Fruit fly (Drosophila melanogaster) whole organism, prepupa: ENCODE measurements around the gene Ntf-2.

Experiments
- Blimp-1 ChIP-seq: fragments of 200-800 bp; sonication (Bioruptor generic); optimal IDR thresholded peaks from 3 replicates; lab custom pipeline; 2017; ENCODE audit warnings: missing biosample characterization, missing genetic modification characterization, mild to moderate bottlenecking, moderate library complexity, missing genetic modification reagents
- CG11762 ChIP-seq: fragments of 200-800 bp; sonication (Bioruptor generic); optimal IDR thresholded peaks from 3 replicates; lab custom pipeline; 2016; ENCODE audit warnings: missing biosample characterization, missing genetic modification characterization; ENCODE audit not compliant: insufficient read depth
- CG11902 ChIP-seq: fragments of 200-800 bp; sonication (Bioruptor generic); optimal IDR thresholded peaks from 3 replicates; lab custom pipeline; 2016; ENCODE audit warnings: missing biosample characterization, missing genetic modification characterization
- CG15336 ChIP-seq: fragments of 200-800 bp; sonication (Bioruptor generic); IDR thresholded peaks from 2 replicates; pipeline ENCODE4 v1.3.6; 2022; ENCODE audit warnings: missing biosample characterization, missing genetic modification characterization
- CG1621 ChIP-seq: fragments of 200-800 bp; sonication (Bioruptor generic); optimal IDR thresholded peaks from 3 replicates; lab custom pipeline; 2018; ENCODE audit warnings: missing biosample characterization, mild to moderate bottlenecking, missing genetic modification characterization
- CG3032 ChIP-seq: fragments of 200-800 bp; optimal IDR thresholded peaks from 2 replicates; lab custom pipeline; 2019; ENCODE audit warnings: missing biosample characterization, mild to moderate bottlenecking, missing genetic modification characterization, moderate library complexity
- CG31627 ChIP-seq: fragments of 200-800 bp; sonication (Bioruptor generic); optimal IDR thresholded peaks from 3 replicates; lab custom pipeline; 2016; ENCODE audit warnings: missing biosample characterization, missing genetic modification characterization
- CG32006 ChIP-seq: fragments of 200-800 bp; sonication (Bioruptor generic); optimal IDR thresholded peaks from 3 replicates; lab custom pipeline; 2017; ENCODE audit warnings: missing biosample characterization, mild to moderate bottlenecking, missing genetic modification characterization
- CG34406 ChIP-seq: fragments of 200-800 bp; sonication (Bioruptor generic); optimal IDR thresholded peaks from 3 replicates; lab custom pipeline; 2016; ENCODE audit warnings: missing biosample characterization, missing genetic modification characterization
- CG6163 ChIP-seq: fragments of 200-800 bp; sonication (Bioruptor generic); IDR thresholded peaks from 3 replicates; pipeline ENCODE4 v1.3.6; 2022; ENCODE audit warnings: missing biosample characterization, missing genetic modification characterization
- CG6276 ChIP-seq: fragments of 200-800 bp; sonication (Bioruptor generic); optimal IDR thresholded peaks from 2 replicates; lab custom pipeline; 2017; ENCODE audit warnings: missing biosample characterization, mild to moderate bottlenecking, missing genetic modification characterization
- CG6808 ChIP-seq: fragments of 200-800 bp; sonication (Bioruptor generic); optimal IDR thresholded peaks from 3 replicates; lab custom pipeline; 2017; ENCODE audit warnings: missing biosample characterization, missing genetic modification characterization, mild to moderate bottlenecking, moderate library complexity, missing genetic modification reagents
- CG6854 ChIP-seq: fragments of 200-800 bp; sonication (Bioruptor generic); optimal IDR thresholded peaks from 2 replicates; lab custom pipeline; 2017; ENCODE audit warnings: missing biosample characterization, mild to moderate bottlenecking, missing genetic modification characterization
- CG8119 ChIP-seq: fragments of 200-800 bp; sonication (Bioruptor generic); IDR thresholded peaks from 3 replicates; pipeline ENCODE4 v1.3.6; 2022; ENCODE audit warnings: missing biosample characterization, missing genetic modification characterization
- CG8632 ChIP-seq: fragments of 200-800 bp; sonication (Bioruptor generic); optimal IDR thresholded peaks from 3 replicates; lab custom pipeline; 2016; ENCODE audit warnings: missing biosample characterization, missing genetic modification characterization
- Eip75B ChIP-seq: fragments of 200-800 bp; sonication (Bioruptor generic); optimal IDR thresholded peaks from 3 replicates; lab custom pipeline; 2016; ENCODE audit warnings: missing biosample characterization, missing genetic modification characterization
- Eip78C ChIP-seq: fragments of 200-800 bp; sonication (Bioruptor generic); peaks from one replicate; lab custom pipeline; 2016; ENCODE audit warnings: missing biosample characterization, missing genetic modification characterization
- Eip93F ChIP-seq: fragments of 200-800 bp; sonication (Bioruptor generic); optimal IDR thresholded peaks from 2 replicates; lab custom pipeline; 2016; ENCODE audit warnings: missing biosample characterization, mild to moderate bottlenecking, missing genetic modification characterization
- Ets21C ChIP-seq: fragments of 200-800 bp; sonication (Bioruptor generic); optimal IDR thresholded peaks from 3 replicates; lab custom pipeline; 2016; ENCODE audit warnings: missing biosample characterization, missing genetic modification characterization
- Ets96B ChIP-seq: fragments of 200-800 bp; optimal IDR thresholded peaks from 2 replicates; lab custom pipeline; 2019; ENCODE audit warnings: missing biosample characterization, mild to moderate bottlenecking, missing genetic modification characterization, moderate library complexity
- Gug ChIP-seq: fragments of 200-800 bp; sonication (Bioruptor generic); IDR thresholded peaks from 2 replicates; pipeline ENCODE4 v1.3.6; 2022; ENCODE audit warnings: missing biosample characterization, missing genetic modification characterization
- Hr39 ChIP-seq: fragments of 200-800 bp; sonication (Bioruptor generic); optimal IDR thresholded peaks from 2 replicates; lab custom pipeline; 2016; ENCODE audit warnings: missing biosample characterization, missing genetic modification characterization
- Met ChIP-seq: fragments of 200-800 bp; sonication (Bioruptor generic); optimal IDR thresholded peaks from 3 replicates; lab custom pipeline; 2016; ENCODE audit warnings: missing biosample characterization, missing genetic modification characterization
- Sox102F ChIP-seq: fragments of 200-800 bp; sonication (Bioruptor generic); optimal IDR thresholded peaks from 2 replicates; lab custom pipeline; 2016; ENCODE audit warnings: missing biosample characterization, mild to moderate bottlenecking, missing genetic modification characterization
- Sox14 ChIP-seq: fragments of 200-800 bp; sonication (Bioruptor generic); optimal IDR thresholded peaks from 3 replicates; lab custom pipeline; 2016; ENCODE audit warnings: missing biosample characterization, missing genetic modification characterization
- Sox15 ChIP-seq: fragments of 200-800 bp; sonication (Bioruptor generic); optimal IDR thresholded peaks from 3 replicates; lab custom pipeline; 2016; ENCODE audit warnings: missing biosample characterization, missing genetic modification characterization
- dac ChIP-seq: fragments of 200-800 bp; sonication (Bioruptor generic); optimal IDR thresholded peaks from 2 replicates; lab custom pipeline; 2017; ENCODE audit warnings: missing biosample characterization, mild to moderate bottlenecking, missing genetic modification characterization
- dsx ChIP-seq: fragments of 200-800 bp; optimal IDR thresholded peaks from 3 replicates; lab custom pipeline; 2019; ENCODE audit warnings: missing biosample characterization, mild to moderate bottlenecking, missing genetic modification characterization, moderate library complexity; ENCODE audit not compliant: poor library complexity, severe bottlenecking
- eg ChIP-seq: fragments of 200-800 bp; sonication (Bioruptor generic); IDR thresholded peaks from 3 replicates; pipeline ENCODE4 v1.3.6; 2022; ENCODE audit warnings: missing biosample characterization, missing genetic modification characterization
- esn ChIP-seq: fragments of 200-800 bp; sonication (Bioruptor generic); optimal IDR thresholded peaks from 2 replicates; lab custom pipeline; 2016; ENCODE audit warnings: missing biosample characterization, mild to moderate bottlenecking, missing genetic modification characterization, moderate library complexity
- fd85E ChIP-seq: fragments of 200-800 bp; sonication (Bioruptor generic); optimal IDR thresholded peaks from 3 replicates; lab custom pipeline; 2016; ENCODE audit warnings: missing biosample characterization, missing genetic modification characterization
- fkh ChIP-seq: fragments of 200-800 bp; sonication (Bioruptor generic); optimal IDR thresholded peaks from 3 replicates; lab custom pipeline; 2017; ENCODE audit warnings: missing biosample characterization, mild to moderate bottlenecking, missing genetic modification characterization, moderate library complexity
- net ChIP-seq: fragments of 200-800 bp; sonication (Bioruptor generic); optimal IDR thresholded peaks from 3 replicates; lab custom pipeline; 2016; ENCODE audit warnings: missing biosample characterization, missing genetic modification characterization
- pdm3 ChIP-seq: fragments of 200-800 bp; sonication (Bioruptor generic); optimal IDR thresholded peaks from 3 replicates; lab custom pipeline; 2016; ENCODE audit warnings: missing biosample characterization, missing genetic modification characterization
- salr ChIP-seq, 2 experiments: fragments of 200-800 bp; sonication (Bioruptor generic); optimal IDR thresholded peaks; 3 replicates each; lab custom pipeline; 2016 to 2018; ENCODE audit warnings: missing biosample characterization in 2 of 2, missing genetic modification characterization in 2 of 2, mild to moderate bottlenecking in 1 of 2
- spab ChIP-seq: fragments of 200-800 bp; sonication (Bioruptor generic); optimal IDR thresholded peaks from 2 replicates; lab custom pipeline; 2017; ENCODE audit warnings: missing biosample characterization, mild to moderate bottlenecking, missing genetic modification characterization, missing genetic modification reagents
- svp ChIP-seq: fragments of 200-800 bp; sonication (Bioruptor generic); peaks from one replicate; lab custom pipeline; 2016; ENCODE audit warnings: missing biosample characterization, missing genetic modification characterization
- vri ChIP-seq: fragments of 200-800 bp; sonication (Bioruptor generic); optimal IDR thresholded peaks from 3 replicates; lab custom pipeline; 2016; ENCODE audit warnings: missing biosample characterization, mild to moderate bottlenecking, missing genetic modification characterization

Gene Ntf-2

DNA sequence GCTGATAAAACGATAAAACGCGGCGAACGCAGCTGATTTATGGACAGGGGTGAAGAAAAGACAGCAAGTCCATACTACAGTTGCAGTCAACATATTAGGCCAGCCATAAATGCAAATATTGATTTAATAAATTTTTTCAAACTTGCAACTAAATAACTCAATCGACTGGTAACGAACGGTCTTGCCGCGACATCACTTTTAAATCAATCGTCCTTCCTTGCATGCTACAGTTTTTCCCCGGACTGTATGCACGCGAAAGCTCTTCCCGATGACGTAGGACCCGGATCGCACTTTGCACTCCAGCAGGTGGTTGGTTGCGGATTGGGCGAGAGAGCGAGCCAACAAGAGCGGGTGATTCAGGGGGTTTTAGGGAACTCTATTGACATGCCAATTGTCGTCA lies 29.7 kb downstream of the Ntf-2 start (continued):
- TF ChIP-seq Met (peak; percentile 96), Eip75B (peak; percentile 92), fkh (GFP tag; lab: Kevin White, UChicago) (peak; percentile 11), Sox102F (GFP tag; lab: Kevin White, UChicago) (peak; percentile 96), Blimp-1 (peak; percentile 82), salr (GFP tag; optimal IDR thresholded peaks at IDR 0.05; lab: Kevin White, UChicago) (peak; percentile 71 to 78), Ets21C (GFP tag; lab: Kevin White, UChicago) (peak; percentile 96), CG8632 (GFP tag; lab: Kevin White, UChicago) (peak; percentile 90), Sox14 (GFP tag; lab: Kevin White, UChicago) (peak; percentile 93), Ets96B (peak; percentile 75), eg (peak; percentile 93), fd85E (GFP tag; lab: Kevin White, UChicago) (peak; percentile 80), CG6276 (GFP tag; lab: Kevin White, UChicago) (peak; percentile 80), CG11762 (GFP tag; lab: Kevin White, UChicago) (peak; percentile 86), CG6808 (GFP tag; lab: Kevin White, UChicago) (peak; percentile 80), CG11902 (peak; percentile 92), Sox15 (GFP tag; lab: Kevin White, UChicago) (peak; percentile 92), dac (GFP tag; lab: Kevin White, UChicago) (peak; percentile 60), spab (peak; percentile 78), Eip93F (GFP tag; lab: Kevin White, UChicago) (peak; percentile 86), CG3032 (tag; lab: Kevin White, UChicago) (peak; percentile 75), Gug (GFP tag; lab: Robert Waterston, UW) (peak; percentile 78), CG32006 (GFP tag; lab: Kevin White, UChicago) (peak; percentile 82), CG34406 (GFP tag; lab: Kevin White, UChicago) (peak; percentile 91)
- TF ChIP-seq, all 60 proteins: peak for 60

DNA sequence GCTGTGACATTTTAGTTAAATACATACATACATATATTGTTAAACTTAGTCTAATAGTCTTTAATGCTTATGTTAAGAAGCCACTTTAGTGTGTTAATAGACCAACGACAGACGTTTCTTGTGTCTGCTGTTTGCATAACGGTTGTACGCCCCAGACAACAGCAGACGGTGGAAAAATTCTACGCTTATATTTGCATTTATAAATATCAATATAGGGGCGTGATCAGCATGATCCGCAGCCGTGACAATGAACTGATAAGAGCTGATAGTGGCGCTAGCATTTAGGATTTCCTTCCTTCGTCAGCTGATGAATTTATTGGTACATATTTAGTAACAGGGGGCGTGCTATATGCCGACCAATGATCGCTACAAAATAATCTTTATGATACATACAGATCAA lies 30.5 kb downstream of the Ntf-2 start:
- TF ChIP-seq Eip78C (GFP tag; lab: Kevin White, UChicago): peak; percentile 10
- no peak for TF ChIP-seq esn
- TF ChIP-seq fkh (GFP tag; lab: Kevin White, UChicago): peak; percentile 65
- TF ChIP-seq svp: peak; percentile 38

DNA sequence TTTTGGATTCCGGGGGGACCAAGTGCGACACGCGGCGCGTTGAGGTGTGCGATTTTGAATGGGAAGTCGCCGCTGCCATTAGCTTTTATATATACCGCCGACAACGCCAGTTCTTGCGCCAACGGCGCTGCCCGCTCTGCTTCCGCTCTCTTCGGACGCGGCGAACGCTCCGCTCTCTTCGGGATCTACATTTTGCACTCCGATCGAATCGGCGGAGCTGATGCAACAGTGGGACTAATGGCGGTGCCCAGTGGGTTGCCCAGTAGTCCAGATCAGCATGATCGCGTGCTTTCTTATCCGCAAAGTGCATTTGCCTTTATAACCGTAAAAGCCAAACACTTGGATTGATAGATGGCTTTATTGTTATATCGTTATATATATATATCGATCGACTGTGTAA lies 32.2 kb downstream of the Ntf-2 start, which contains the start of gene CG32512:
CG32512 (minus strand) TSS at position 67 of the 400 bp plus-strand sequence.
- TF ChIP-seq CG34406 (GFP tag; lab: Kevin White, UChicago) (no peak), vri (GFP tag; lab: Kevin White, UChicago) (peak; percentile 16), CG31627 (GFP tag; lab: Kevin White, UChicago) (no peak), Gug (GFP tag; lab: Robert Waterston, UW) (no peak), pdm3 (no peak), CG6854 (GFP tag; lab: Kevin White, UChicago) (no peak), Ets21C (GFP tag; lab: Kevin White, UChicago) (no peak), dac (GFP tag; lab: Kevin White, UChicago) (no peak), CG8119 (GFP tag; lab: Robert Waterston, UW) (peak; percentile 13; the same call in 1 of the 3 replicates), CG3032 (tag; lab: Kevin White, UChicago) (no peak), dsx (GFP tag; lab: Kevin White, UChicago) (no peak), eg (peak; percentile 53; the same call in 1 of the 3 replicates), CG15336 (GFP tag; lab: Robert Waterston, UW) (peak; percentile 12; the same call in 1 of the 2 replicates), CG6276 (GFP tag; lab: Kevin White, UChicago) (no peak), CG6163 (GFP tag; lab: Robert Waterston, UW) (peak; percentile 49), CG6808 (GFP tag; lab: Kevin White, UChicago) (no peak), Hr39 (GFP tag; lab: Kevin White, UChicago) (peak; percentile 1), Eip93F (GFP tag; lab: Kevin White, UChicago) (no peak), net (no peak), CG11902 (no peak), CG1621 (no peak)
